Fruit fly (Drosophila melanogaster): ENCODE measurements around the gene CG4956.

Gene CG4956

DNA sequence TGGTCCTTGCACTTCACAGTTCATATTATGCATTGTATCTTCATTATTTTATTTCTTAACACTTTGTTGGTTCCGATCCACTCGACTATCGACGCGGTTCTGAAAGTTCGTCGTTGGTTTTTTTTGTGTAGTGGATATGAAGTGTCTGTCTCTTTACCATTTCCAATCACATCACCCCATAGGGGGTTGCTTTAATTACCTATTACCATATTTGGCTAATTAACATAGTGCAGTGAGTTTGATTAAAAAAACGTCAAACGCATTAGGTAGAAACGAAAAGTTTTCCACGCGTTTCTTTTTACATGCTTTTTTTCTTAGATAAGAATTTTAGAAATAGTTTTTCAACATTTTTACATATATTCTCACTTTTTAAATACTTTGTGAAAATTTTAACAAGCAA lies 15.1 kb downstream of the CG4956 start, which contains the start of gene LpR1:
Gene LpR1, minus strand, starts transcription at position 101 of the 400 bp plus-strand sequence.
- TF ChIP-seq salr (GFP tag; optimal IDR thresholded peaks at IDR 0.05) (no peak), CG32006 (GFP tag; optimal IDR thresholded peaks at IDR 0.05) (no peak), CG6808 (GFP tag; optimal IDR thresholded peaks at IDR 0.05) (no peak), Hr38 (GFP tag; optimal IDR thresholded peaks at IDR 0.05) (no peak), net (GFP tag; optimal IDR thresholded peaks at IDR 0.05) (no peak), lz (GFP tag; optimal IDR thresholded peaks at IDR 0.05) (no peak), CG9139 (GFP tag; optimal IDR thresholded peaks at IDR 0.05) (no peak), CG31627 (GFP tag; optimal IDR thresholded peaks at IDR 0.05) (no peak), CG6276 (GFP tag; optimal IDR thresholded peaks at IDR 0.05) (no peak), Eip78C (GFP tag) (no peak), CG34406 (GFP tag; optimal IDR thresholded peaks at IDR 0.05) (no peak), CG15336 (GFP tag; IDR thresholded peaks at IDR 0.05) (no peak), CG10631 (GFP tag; optimal IDR thresholded peaks at IDR 0.05) (no peak)

DNA sequence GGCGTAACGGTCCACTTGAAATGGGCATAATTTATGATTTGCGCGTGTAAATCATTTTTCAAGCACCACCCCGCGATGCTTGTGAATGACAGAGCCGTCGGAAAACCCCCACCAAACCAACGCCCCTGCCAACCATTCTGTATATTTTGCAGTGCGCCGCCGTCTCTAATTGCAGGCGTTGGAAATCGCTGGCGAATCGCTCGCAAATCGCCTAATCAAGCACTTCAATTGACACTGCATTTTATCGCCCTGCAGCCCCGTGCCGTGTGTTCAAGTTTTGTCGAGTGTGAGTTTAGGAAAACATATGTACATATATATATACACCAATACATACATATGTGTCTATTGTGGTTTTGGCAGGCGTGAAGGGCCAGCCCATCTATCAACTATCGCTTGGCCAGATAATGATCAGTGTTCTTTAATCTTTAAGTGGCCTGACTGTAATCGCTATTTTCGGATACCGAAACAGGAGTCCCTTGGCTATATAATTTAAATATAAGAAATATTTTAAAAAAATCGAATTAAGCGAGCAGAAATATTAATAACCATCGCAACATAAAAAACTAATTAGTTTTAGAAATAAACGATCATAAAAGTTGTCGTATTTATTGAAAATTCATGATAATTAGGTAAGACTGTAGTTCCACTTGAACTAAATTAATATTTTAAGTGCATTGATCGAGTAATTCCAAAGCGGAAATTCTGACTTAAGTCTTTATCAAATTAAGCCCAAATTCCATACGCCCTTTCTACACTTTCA lies 15.9 kb downstream of the CG4956 start:
- no peak for TF ChIP-seq fd85E (GFP tag; optimal IDR thresholded peaks at IDR 0.05)
- no peak for TF ChIP-seq ss (GFP tag; optimal IDR thresholded peaks at IDR 0.05)
- TF ChIP-seq CG11762 (GFP tag; optimal IDR thresholded peaks at IDR 0.05; ENCODE audit: insufficient read depth) = no peak
- TF ChIP-seq Ets96B (tag; optimal IDR thresholded peaks at IDR 0.05) = no peak
- TF ChIP-seq CG8632 (GFP tag; optimal IDR thresholded peaks at IDR 0.05) = no peak
- TF ChIP-seq dac (GFP tag; optimal IDR thresholded peaks at IDR 0.05) = no peak
- no peak for TF ChIP-seq vri (GFP tag; optimal IDR thresholded peaks at IDR 0.05)
- no peak for TF ChIP-seq OdsH (GFP tag; optimal IDR thresholded peaks at IDR 0.05)
- no peak for TF ChIP-seq CG3032 (tag; optimal IDR thresholded peaks at IDR 0.05)
- no peak for TF ChIP-seq pdm3 (GFP tag; optimal IDR thresholded peaks at IDR 0.05)
- no peak for TF ChIP-seq Gug (GFP tag; IDR thresholded peaks at IDR 0.05)
- no peak for TF ChIP-seq Hr4 (GFP tag; optimal IDR thresholded peaks at IDR 0.05)
- TF ChIP-seq CG7368 (GFP tag; optimal IDR thresholded peaks at IDR 0.05) = no peak
- no peak for TF ChIP-seq dsx (GFP tag; optimal IDR thresholded peaks at IDR 0.05; ENCODE audit: poor library complexity, severe bottlenecking)

DNA sequence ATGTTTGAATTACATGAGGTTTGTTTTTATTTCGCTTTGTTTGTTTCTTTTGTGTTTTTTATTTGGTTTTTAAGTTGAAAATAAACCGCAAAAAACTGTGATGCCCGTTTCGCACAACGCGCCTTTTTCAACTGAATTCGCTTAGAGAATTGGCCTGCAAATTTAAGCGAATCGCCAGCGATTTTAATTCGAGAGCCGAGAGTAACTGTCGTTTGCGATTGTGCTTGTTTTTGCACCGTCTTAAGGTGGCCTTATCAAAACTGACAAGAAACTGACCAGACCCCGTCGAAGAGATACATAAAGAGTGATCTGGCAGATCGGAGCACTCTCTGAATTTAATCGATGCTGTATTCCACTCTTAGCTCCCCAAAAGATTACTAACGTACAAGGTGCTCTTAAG lies 17.9 kb downstream of the CG4956 start:
- TF ChIP-seq Blimp-1 (GFP tag; optimal IDR thresholded peaks at IDR 0.05) (no peak), Ets96B (tag; optimal IDR thresholded peaks at IDR 0.05) (no peak), net (GFP tag; optimal IDR thresholded peaks at IDR 0.05) (no peak), topi (GFP tag; optimal IDR thresholded peaks at IDR 0.05) (no peak), acj6 (GFP tag; optimal IDR thresholded peaks at IDR 0.05) (no peak), CG15336 (GFP tag; IDR thresholded peaks at IDR 0.05) (peak; percentile 49), svp (GFP tag) (peak; percentile 43), CG8119 (GFP tag; IDR thresholded peaks at IDR 0.05) (peak; percentile 52; the same call in 2 of the 3 replicates), fd85E (GFP tag; optimal IDR thresholded peaks at IDR 0.05) (no peak), CG7368 (GFP tag; optimal IDR thresholded peaks at IDR 0.05) (no peak), OdsH (GFP tag; optimal IDR thresholded peaks at IDR 0.05) (no peak), Gug (GFP tag; IDR thresholded peaks at IDR 0.05) (no peak), ss (GFP tag; optimal IDR thresholded peaks at IDR 0.05) (peak in 1 of 2 experiments; percentile 1), cyc (GFP tag; optimal IDR thresholded peaks at IDR 0.05) (no peak), Sox102F (GFP tag; optimal IDR thresholded peaks at IDR 0.05) (no peak), CG8632 (GFP tag; optimal IDR thresholded peaks at IDR 0.05) (no peak), CG6163 (GFP tag; IDR thresholded peaks at IDR 0.05) (peak; percentile 46; the same call in 2 of the 3 replicates), CG6276 (GFP tag; optimal IDR thresholded peaks at IDR 0.05) (peak; percentile 42), CG11294 (GFP tag; IDR thresholded peaks at IDR 0.05) (no peak), eg (GFP tag; IDR thresholded peaks at IDR 0.05) (peak; percentile 73), CG32006 (GFP tag; optimal IDR thresholded peaks at IDR 0.05) (peak; percentile 17)

Data from whole organism, prepupa.